Fruit fly (Drosophila melanogaster) whole organism, prepupa: ENCODE data around the gene Baldspot.
A peak's percentile ranks its signal among the peaks of the same experiment; 100 is the strongest.

ENCODE experiments used
- Blimp-1 ChIP-seq: fragments of 200-800 bp; sonication (Bioruptor generic); optimal IDR thresholded peaks from 3 replicates; lab custom pipeline; 2017; ENCODE audit warnings: missing biosample characterization, missing genetic modification characterization, mild to moderate bottlenecking, moderate library complexity, missing genetic modification reagents
- CG10631 ChIP-seq: fragments of 200-800 bp; sonication (Bioruptor generic); optimal IDR thresholded peaks from 2 replicates; lab custom pipeline; 2016; ENCODE audit warnings: missing biosample characterization, missing genetic modification characterization
- CG10669 ChIP-seq: fragments of 200-800 bp; sonication (Bioruptor generic); optimal IDR thresholded peaks from 3 replicates; lab custom pipeline; 2018; ENCODE audit warnings: missing biosample characterization, mild to moderate bottlenecking, missing genetic modification characterization, moderate library complexity
- CG11294 ChIP-seq: fragments of 200-800 bp; sonication (Bioruptor generic); IDR thresholded peaks from 2 replicates; pipeline ENCODE4 v1.3.6; 2022; ENCODE audit warnings: missing biosample characterization, missing genetic modification characterization
- CG11762 ChIP-seq: fragments of 200-800 bp; sonication (Bioruptor generic); optimal IDR thresholded peaks from 3 replicates; lab custom pipeline; 2016; ENCODE audit warnings: missing biosample characterization, missing genetic modification characterization; ENCODE audit not compliant: insufficient read depth
- CG11902 ChIP-seq: fragments of 200-800 bp; sonication (Bioruptor generic); optimal IDR thresholded peaks from 3 replicates; lab custom pipeline; 2016; ENCODE audit warnings: missing biosample characterization, missing genetic modification characterization
- CG1621 ChIP-seq: fragments of 200-800 bp; sonication (Bioruptor generic); optimal IDR thresholded peaks from 3 replicates; lab custom pipeline; 2018; ENCODE audit warnings: missing biosample characterization, mild to moderate bottlenecking, missing genetic modification characterization
- CG16779 ChIP-seq: fragments of 200-800 bp; sonication (Bioruptor generic); optimal IDR thresholded peaks from 3 replicates; lab custom pipeline; 2017; ENCODE audit warnings: missing biosample characterization, mild to moderate bottlenecking, missing genetic modification characterization
- CG3032 ChIP-seq: fragments of 200-800 bp; optimal IDR thresholded peaks from 2 replicates; lab custom pipeline; 2019; ENCODE audit warnings: missing biosample characterization, mild to moderate bottlenecking, missing genetic modification characterization, moderate library complexity
- CG31627 ChIP-seq: fragments of 200-800 bp; sonication (Bioruptor generic); optimal IDR thresholded peaks from 3 replicates; lab custom pipeline; 2016; ENCODE audit warnings: missing biosample characterization, missing genetic modification characterization
- CG32006 ChIP-seq: fragments of 200-800 bp; sonication (Bioruptor generic); optimal IDR thresholded peaks from 3 replicates; lab custom pipeline; 2017; ENCODE audit warnings: missing biosample characterization, mild to moderate bottlenecking, missing genetic modification characterization
- CG34406 ChIP-seq: fragments of 200-800 bp; sonication (Bioruptor generic); optimal IDR thresholded peaks from 3 replicates; lab custom pipeline; 2016; ENCODE audit warnings: missing biosample characterization, missing genetic modification characterization
- CG4318 ChIP-seq: fragments of 200-800 bp; sonication (Bioruptor generic); optimal IDR thresholded peaks from 3 replicates; lab custom pipeline; 2017; ENCODE audit warnings: missing biosample characterization, mild to moderate bottlenecking, missing genetic modification characterization
- CG6163 ChIP-seq: fragments of 200-800 bp; sonication (Bioruptor generic); IDR thresholded peaks from 3 replicates; pipeline ENCODE4 v1.3.6; 2022; ENCODE audit warnings: missing biosample characterization, missing genetic modification characterization
- CG6276 ChIP-seq: fragments of 200-800 bp; sonication (Bioruptor generic); optimal IDR thresholded peaks from 2 replicates; lab custom pipeline; 2017; ENCODE audit warnings: missing biosample characterization, mild to moderate bottlenecking, missing genetic modification characterization
- CG6792 ChIP-seq: fragments of 200-800 bp; sonication (Bioruptor generic); optimal IDR thresholded peaks from 3 replicates; lab custom pipeline; 2016; ENCODE audit warnings: missing biosample characterization, missing genetic modification characterization
- CG6808 ChIP-seq: fragments of 200-800 bp; sonication (Bioruptor generic); optimal IDR thresholded peaks from 3 replicates; lab custom pipeline; 2017; ENCODE audit warnings: missing biosample characterization, missing genetic modification characterization, mild to moderate bottlenecking, moderate library complexity, missing genetic modification reagents
- CG6854 ChIP-seq: fragments of 200-800 bp; sonication (Bioruptor generic); optimal IDR thresholded peaks from 2 replicates; lab custom pipeline; 2017; ENCODE audit warnings: missing biosample characterization, mild to moderate bottlenecking, missing genetic modification characterization
- CG7368 ChIP-seq: fragments of 200-800 bp; sonication (Bioruptor generic); optimal IDR thresholded peaks from 3 replicates; lab custom pipeline; 2016; ENCODE audit warnings: missing biosample characterization, missing genetic modification characterization
- CG8319 ChIP-seq: fragments of 200-800 bp; sonication (Bioruptor generic); optimal IDR thresholded peaks from 3 replicates; lab custom pipeline; 2016; ENCODE audit warnings: missing biosample characterization, missing genetic modification characterization
- CG9139 ChIP-seq: fragments of 200-800 bp; sonication (Bioruptor generic); optimal IDR thresholded peaks from 3 replicates; lab custom pipeline; 2017; ENCODE audit warnings: missing biosample characterization, mild to moderate bottlenecking, missing genetic modification characterization
- Eip75B ChIP-seq: fragments of 200-800 bp; sonication (Bioruptor generic); optimal IDR thresholded peaks from 3 replicates; lab custom pipeline; 2016; ENCODE audit warnings: missing biosample characterization, missing genetic modification characterization
- Eip78C ChIP-seq: fragments of 200-800 bp; sonication (Bioruptor generic); peaks from one replicate; lab custom pipeline; 2016; ENCODE audit warnings: missing biosample characterization, missing genetic modification characterization
- Eip93F ChIP-seq: fragments of 200-800 bp; sonication (Bioruptor generic); optimal IDR thresholded peaks from 2 replicates; lab custom pipeline; 2016; ENCODE audit warnings: missing biosample characterization, mild to moderate bottlenecking, missing genetic modification characterization
- Ets21C ChIP-seq: fragments of 200-800 bp; sonication (Bioruptor generic); optimal IDR thresholded peaks from 3 replicates; lab custom pipeline; 2016; ENCODE audit warnings: missing biosample characterization, missing genetic modification characterization
- Ets96B ChIP-seq: fragments of 200-800 bp; optimal IDR thresholded peaks from 2 replicates; lab custom pipeline; 2019; ENCODE audit warnings: missing biosample characterization, mild to moderate bottlenecking, missing genetic modification characterization, moderate library complexity
- Gug ChIP-seq: fragments of 200-800 bp; sonication (Bioruptor generic); IDR thresholded peaks from 2 replicates; pipeline ENCODE4 v1.3.6; 2022; ENCODE audit warnings: missing biosample characterization, missing genetic modification characterization
- Hr38 ChIP-seq: sonication (Bioruptor generic); optimal IDR thresholded peaks from 2 replicates; lab custom pipeline; 2016; ENCODE audit warnings: missing biosample characterization, missing genetic modification characterization
- Hr39 ChIP-seq: fragments of 200-800 bp; sonication (Bioruptor generic); optimal IDR thresholded peaks from 2 replicates; lab custom pipeline; 2016; ENCODE audit warnings: missing biosample characterization, missing genetic modification characterization
- Hr4 ChIP-seq: fragments of 200-800 bp; sonication (Bioruptor generic); optimal IDR thresholded peaks from 3 replicates; lab custom pipeline; 2016; ENCODE audit warnings: missing biosample characterization, missing genetic modification characterization
- Lpt ChIP-seq: fragments of 200-800 bp; sonication (Bioruptor generic); optimal IDR thresholded peaks from 3 replicates; lab custom pipeline; 2016; ENCODE audit warnings: missing biosample characterization, missing genetic modification characterization
- Met ChIP-seq: fragments of 200-800 bp; sonication (Bioruptor generic); optimal IDR thresholded peaks from 3 replicates; lab custom pipeline; 2016; ENCODE audit warnings: missing biosample characterization, missing genetic modification characterization
- OdsH ChIP-seq: fragments of 200-800 bp; sonication (Bioruptor generic); optimal IDR thresholded peaks from 3 replicates; lab custom pipeline; 2016; ENCODE audit warnings: missing biosample characterization, missing genetic modification characterization
- Smox ChIP-seq: fragments of 200-800 bp; sonication (Bioruptor generic); optimal IDR thresholded peaks from 3 replicates; lab custom pipeline; 2016; ENCODE audit warnings: missing biosample characterization, missing genetic modification characterization
- Sox102F ChIP-seq: fragments of 200-800 bp; sonication (Bioruptor generic); optimal IDR thresholded peaks from 2 replicates; lab custom pipeline; 2016; ENCODE audit warnings: missing biosample characterization, mild to moderate bottlenecking, missing genetic modification characterization
- Sox14 ChIP-seq: fragments of 200-800 bp; sonication (Bioruptor generic); optimal IDR thresholded peaks from 3 replicates; lab custom pipeline; 2016; ENCODE audit warnings: missing biosample characterization, missing genetic modification characterization
- Sox15 ChIP-seq: fragments of 200-800 bp; sonication (Bioruptor generic); optimal IDR thresholded peaks from 3 replicates; lab custom pipeline; 2016; ENCODE audit warnings: missing biosample characterization, missing genetic modification characterization
- achi ChIP-seq: fragments of 200-800 bp; sonication (Bioruptor generic); optimal IDR thresholded peaks from 3 replicates; lab custom pipeline; 2016; ENCODE audit warnings: missing biosample characterization, missing genetic modification characterization
- acj6 ChIP-seq: fragments of 200-800 bp; sonication (Bioruptor generic); optimal IDR thresholded peaks from 3 replicates; lab custom pipeline; 2016; ENCODE audit warnings: missing biosample characterization, missing genetic modification characterization
- cyc ChIP-seq: fragments of 200-800 bp; sonication (Bioruptor generic); optimal IDR thresholded peaks from 3 replicates; lab custom pipeline; 2016; ENCODE audit warnings: missing biosample characterization, missing genetic modification characterization
- dac ChIP-seq: fragments of 200-800 bp; sonication (Bioruptor generic); optimal IDR thresholded peaks from 2 replicates; lab custom pipeline; 2017; ENCODE audit warnings: missing biosample characterization, mild to moderate bottlenecking, missing genetic modification characterization
- eg ChIP-seq: fragments of 200-800 bp; sonication (Bioruptor generic); IDR thresholded peaks from 3 replicates; pipeline ENCODE4 v1.3.6; 2022; ENCODE audit warnings: missing biosample characterization, missing genetic modification characterization
- fd59A ChIP-seq: fragments of 200-800 bp; sonication (Bioruptor generic); optimal IDR thresholded peaks from 2 replicates; lab custom pipeline; 2017; ENCODE audit warnings: missing biosample characterization, mild to moderate bottlenecking, missing genetic modification characterization, missing genetic modification reagents
- fd85E ChIP-seq: fragments of 200-800 bp; sonication (Bioruptor generic); optimal IDR thresholded peaks from 3 replicates; lab custom pipeline; 2016; ENCODE audit warnings: missing biosample characterization, missing genetic modification characterization
- fkh ChIP-seq: fragments of 200-800 bp; sonication (Bioruptor generic); optimal IDR thresholded peaks from 3 replicates; lab custom pipeline; 2017; ENCODE audit warnings: missing biosample characterization, mild to moderate bottlenecking, missing genetic modification characterization, moderate library complexity
- lz ChIP-seq: fragments of 200-800 bp; sonication (Bioruptor generic); optimal IDR thresholded peaks from 3 replicates; lab custom pipeline; 2016; ENCODE audit warnings: missing biosample characterization, missing genetic modification characterization
- salr ChIP-seq, 2 experiments: fragments of 200-800 bp; sonication (Bioruptor generic); optimal IDR thresholded peaks; 3 replicates each; lab custom pipeline; 2016 to 2018; ENCODE audit warnings: missing biosample characterization in 2 of 2, missing genetic modification characterization in 2 of 2, mild to moderate bottlenecking in 1 of 2
- spab ChIP-seq: fragments of 200-800 bp; sonication (Bioruptor generic); optimal IDR thresholded peaks from 2 replicates; lab custom pipeline; 2017; ENCODE audit warnings: missing biosample characterization, mild to moderate bottlenecking, missing genetic modification characterization, missing genetic modification reagents
- ss ChIP-seq, 2 experiments: fragments of 200-800 bp; sonication (Bioruptor generic); optimal IDR thresholded peaks; 2 replicates in 1 of 2; 3 replicates in 1 of 2; lab custom pipeline; 2017 to 2018; ENCODE audit warnings: mild to moderate bottlenecking in 2 of 2, missing biosample characterization in 2 of 2, missing genetic modification characterization in 2 of 2, moderate library complexity in 1 of 2
- svp ChIP-seq: fragments of 200-800 bp; sonication (Bioruptor generic); peaks from one replicate; lab custom pipeline; 2016; ENCODE audit warnings: missing biosample characterization, missing genetic modification characterization
- vri ChIP-seq: fragments of 200-800 bp; sonication (Bioruptor generic); optimal IDR thresholded peaks from 3 replicates; lab custom pipeline; 2016; ENCODE audit warnings: missing biosample characterization, mild to moderate bottlenecking, missing genetic modification characterization

Gene Baldspot

dm6 chr3L:16638639-16639388 lies 22.6 kb downstream of the Baldspot start:
- TF ChIP-seq salr (GFP tag; optimal IDR thresholded peaks at IDR 0.05; lab: Kevin White, UChicago) (no peak), CG6276 (GFP tag; lab: Kevin White, UChicago) (peak; percentile 28), fkh (GFP tag; lab: Kevin White, UChicago) (no peak), CG16779 (tag; lab: Kevin White, UChicago) (no peak), svp (GFP tag; lab: Kevin White, UChicago) (peak; percentile 78), Hr39 (GFP tag; lab: Kevin White, UChicago) (peak; percentile 42), CG9139 (no peak), CG32006 (GFP tag; lab: Kevin White, UChicago) (peak; percentile 35), Lpt (no peak), Eip93F (no peak), Met (GFP tag; lab: Kevin White, UChicago) (peak; percentile 61), dac (GFP tag; lab: Kevin White, UChicago) (no peak), lz (peak; percentile 23), fd85E (GFP tag; lab: Kevin White, UChicago) (no peak), eg (GFP tag; lab: Robert Waterston, UW) (peak; percentile 24; the same call in 1 of the 3 replicates), CG6792 (GFP tag; lab: Kevin White, UChicago) (peak; percentile 5), ss (GFP tag; optimal IDR thresholded peaks at IDR 0.05; lab: Kevin White, UChicago) (no peak), CG34406 (GFP tag; lab: Kevin White, UChicago) (peak; percentile 39), CG8319 (GFP tag; lab: Kevin White, UChicago) (no peak), Ets21C (GFP tag; lab: Kevin White, UChicago) (no peak), CG11902 (GFP tag; lab: Kevin White, UChicago) (no peak), Sox102F (GFP tag; lab: Kevin White, UChicago) (peak; percentile 55), CG10669 (no peak), Sox14 (GFP tag; lab: Kevin White, UChicago) (peak; percentile 80), Smox (peak; percentile 40), Eip78C (GFP tag; lab: Kevin White, UChicago) (peak; percentile 69), Hr4 (GFP tag; lab: Kevin White, UChicago) (peak; percentile 31), cyc (GFP tag; lab: Kevin White, UChicago) (peak; percentile 12), acj6 (GFP tag; lab: Kevin White, UChicago) (peak; percentile 7), Ets96B (tag; lab: Kevin White, UChicago) (peak; percentile 8), CG3032 (tag; lab: Kevin White, UChicago) (peak; percentile 18), Blimp-1 (GFP tag; lab: Kevin White, UChicago) (peak; percentile 44), Eip75B (GFP tag; lab: Kevin White, UChicago) (no peak), CG11762 (no peak), spab (no peak), Hr38 (no peak), CG6854 (GFP tag; lab: Kevin White, UChicago) (peak; percentile 31), CG4318 (GFP tag; lab: Kevin White, UChicago) (no peak), CG31627 (GFP tag; lab: Kevin White, UChicago) (peak; percentile 51), Gug (GFP tag; lab: Robert Waterston, UW) (no peak), vri (GFP tag; lab: Kevin White, UChicago) (no peak), OdsH (GFP tag; lab: Kevin White, UChicago) (peak; percentile 4), CG7368 (GFP tag; lab: Kevin White, UChicago) (no peak), Sox15 (no peak), CG10631 (peak; percentile 19), CG6163 (GFP tag; lab: Robert Waterston, UW) (0 out of 3 replicates have a peak, but pooled peaks have one; percentile 3), fd59A (GFP tag; lab: Kevin White, UChicago) (no peak), CG6808 (GFP tag; lab: Kevin White, UChicago) (no peak), CG11294 (GFP tag; lab: Robert Waterston, UW) (no peak), achi (peak; percentile 31), CG1621 (no peak)
